Fruit fly (Drosophila melanogaster): Measurements from ENCODE around the gene CG2926.
A peak's percentile ranks its signal among the peaks of the same experiment; 100 is the strongest.

Gene CG2926

DNA sequence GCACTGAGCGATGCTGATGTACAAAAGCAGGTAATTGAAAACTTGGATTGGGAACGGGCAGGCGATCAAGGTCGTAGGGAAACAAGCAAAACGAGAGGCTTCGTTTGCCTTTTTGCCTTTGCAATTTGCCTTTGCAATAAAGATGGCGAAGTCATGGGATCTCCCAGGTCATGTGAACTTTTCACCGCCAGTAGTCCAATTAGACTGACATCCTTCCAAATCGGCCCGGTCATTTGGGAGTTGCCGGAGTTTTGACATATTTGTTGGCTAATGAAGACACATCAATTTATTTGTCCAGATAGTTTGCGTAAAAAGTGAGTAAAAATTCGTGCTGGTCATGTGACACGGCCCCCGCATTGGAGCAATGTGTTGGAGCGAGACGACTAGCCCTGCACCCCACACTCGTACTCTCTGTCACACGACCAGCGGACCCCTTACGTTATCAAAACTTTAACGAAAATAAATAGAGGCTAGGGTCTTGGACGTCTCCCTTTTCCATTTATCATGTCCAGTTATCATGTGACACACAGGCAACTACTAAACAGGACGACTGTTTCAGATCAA is 3.9 kb upstream of the CG2926 start (continued):
- TF ChIP-seq CG12744 (GFP tag; optimal IDR thresholded peaks at IDR 0.05) (no peak), CG14667 (GFP tag; IDR thresholded peaks at IDR 0.05) (no peak), CG3281 (GFP tag; optimal IDR thresholded peaks at IDR 0.05) (peak; percentile 3), phol (tag; optimal IDR thresholded peaks at IDR 0.05) (peak; percentile 28), sug (tag; optimal IDR thresholded peaks at IDR 0.05) (peak; percentile 57), ranshi (GFP tag; IDR thresholded peaks at IDR 0.05) (no peak), CG8388 (GFP tag; optimal IDR thresholded peaks at IDR 0.05) (no peak), fd102C (GFP tag; optimal IDR thresholded peaks at IDR 0.05) (no peak), nerfin-2 (GFP tag; IDR thresholded peaks at IDR 0.05; ENCODE audit: partially characterized antibody) (0 out of 2 replicates have a peak, but pooled peaks have one; percentile 28), CG7556 (GFP tag; optimal IDR thresholded peaks at IDR 0.05) (no peak), CG9727 (GFP tag; optimal IDR thresholded peaks at IDR 0.05) (no peak), HmgZ (tag; optimal IDR thresholded peaks at IDR 0.05) (peak; percentile 31), insv (GFP tag; optimal IDR thresholded peaks at IDR 0.05) (peak; percentile 43 to 88), Usf (GFP tag; optimal IDR thresholded peaks at IDR 0.05) (peak; percentile 91), CG32532 (GFP tag; IDR thresholded peaks at IDR 0.05) (no peak), CG11560 (tag; IDR thresholded peaks at IDR 0.05) (no peak), CG12104 (GFP tag; optimal IDR thresholded peaks at IDR 0.05) (no peak)

DNA sequence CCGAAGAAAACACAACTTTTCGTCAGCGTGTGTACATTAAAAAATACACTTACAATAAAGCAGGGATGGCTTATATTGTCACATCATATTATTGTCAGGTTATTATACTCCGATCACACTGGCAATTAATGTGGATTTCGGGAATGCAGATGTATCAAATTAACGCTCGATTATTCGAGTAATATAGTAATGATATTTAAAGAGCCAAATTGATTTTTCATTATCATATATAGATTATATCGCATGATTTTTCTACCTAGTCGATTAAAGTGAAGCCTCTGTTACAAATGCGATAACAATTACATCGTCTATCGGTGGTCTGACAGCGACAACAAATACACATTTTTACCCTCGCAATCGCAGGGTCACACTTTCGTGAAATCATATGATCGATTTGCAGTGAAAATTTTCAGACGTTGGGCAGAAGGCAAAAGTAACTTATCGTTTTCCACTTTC is 3.2 kb upstream of the CG2926 start, which contains the start of the genes noi and Vha26:
noi (minus strand) TSS at position 62 of the 456 bp plus-strand sequence.
Vha26 (plus strand) TSS at position 366 of the 456 bp plus-strand sequence.
- TF ChIP-seq nom (GFP tag; optimal IDR thresholded peaks at IDR 0.05) (no peak), D (optimal IDR thresholded peaks at IDR 0.05) (no peak), D (GFP tag; optimal IDR thresholded peaks at IDR 0.05) (no peak), ind (GFP tag; optimal IDR thresholded peaks at IDR 0.05) (peak; percentile 38), CG16813 (GFP tag; IDR thresholded peaks at IDR 0.05; ENCODE audit: partially characterized antibody) (peak; percentile 73), CG7556 (GFP tag; optimal IDR thresholded peaks at IDR 0.05) (no peak), crc (GFP tag; optimal IDR thresholded peaks at IDR 0.05) (no peak), CG3838 (GFP tag; optimal IDR thresholded peaks at IDR 0.05) (no peak), grau (tag; optimal IDR thresholded peaks at IDR 0.05) (peak; percentile 72), CG31224 (GFP tag; IDR thresholded peaks at IDR 0.05) (no peak), CG12769 (tag; optimal IDR thresholded peaks at IDR 0.05) (no peak), CG7271 (tag; optimal IDR thresholded peaks at IDR 0.05) (no peak), lola (GFP tag; optimal IDR thresholded peaks at IDR 0.05) (peak in 2 of 3 experiments; percentile 45 to 100), otp (GFP tag; IDR thresholded peaks at IDR 0.05) (no peak), row (GFP tag; IDR thresholded peaks at IDR 0.05) (peak; percentile 91), Atf6 (GFP tag; IDR thresholded peaks at IDR 0.05) (no peak), CG8281 (tag; optimal IDR thresholded peaks at IDR 0.05) (no peak), CG6854 (GFP tag; optimal IDR thresholded peaks at IDR 0.05) (no peak), az2 (GFP tag; optimal IDR thresholded peaks at IDR 0.05) (peak; percentile 3), CG3847 (GFP tag; IDR thresholded peaks at IDR 0.05) (peak; percentile 45; the same call in 1 of the 2 replicates), abd-A (tag; optimal IDR thresholded peaks at IDR 0.05) (no peak), knrl (GFP tag; IDR thresholded peaks at IDR 0.05; ENCODE audit: partially characterized antibody) (peak; percentile 74), gcm2 (GFP tag; optimal IDR thresholded peaks at IDR 0.05) (no peak), hkb (optimal IDR thresholded peaks at IDR 0.05) (no peak), hkb (GFP tag; IDR thresholded peaks at IDR 0.05) (no peak), NK7.1 (GFP tag; optimal IDR thresholded peaks at IDR 0.05) (no peak), CG7372 (GFP tag; IDR thresholded peaks at IDR 0.05) (peak; percentile 21; the same call in 1 of the 2 replicates), sc (optimal IDR thresholded peaks at IDR 0.05) (no peak), sc (GFP tag; optimal IDR thresholded peaks at IDR 0.05) (no peak), CG4617 (GFP tag; optimal IDR thresholded peaks at IDR 0.05; ENCODE audit: borderline replicate concordance) (peak; percentile 53), p53 (GFP tag; optimal IDR thresholded peaks at IDR 0.05) (no peak), Deaf1 (tag; optimal IDR thresholded peaks at IDR 0.05) (peak; percentile 19), Dll (GFP tag; IDR thresholded peaks at IDR 0.05; ENCODE audit: partially characterized antibody) (peak; percentile 62; the same call in 2 of the 4 replicates), CG3163 (GFP tag; optimal IDR thresholded peaks at IDR 0.05) (no peak)
